Worm (Caenorhabditis elegans) whole organism, young adult: Measurements from ENCODE around the gene R11D1.12.

ENCODE experiments used
- Y53F4B.3 ChIP-seq: fragments of 200-800 bp; sonication (Bioruptor generic); IDR thresholded peaks from 2 replicates; pipeline ENCODE4 v1.3.6; 2022; ENCODE audit warnings: missing genetic modification reagents, missing genetic modification characterization, missing compliant biosample characterization
- ceh-58 ChIP-seq: fragments of 200-800 bp; sonication (Bioruptor generic); IDR thresholded peaks from 2 replicates; pipeline ENCODE4 v1.3.6; 2022; ENCODE audit warnings: missing genetic modification characterization, missing compliant biosample characterization
- die-1 ChIP-seq: sonication (generic microtip); optimal IDR thresholded peaks from 2 replicates; lab custom pipeline; 2016; ENCODE audit warnings: missing genotype, mild to moderate bottlenecking, missing genetic modification characterization, missing compliant biosample characterization
- efl-1 ChIP-seq: fragments of 150-350 bp; optimal IDR thresholded peaks from 2 replicates; lab custom pipeline; 2014; ENCODE audit warnings: missing biosample characterization, missing genetic modification reagents, missing genetic modification characterization
- madf-10 ChIP-seq: sonication (generic microtip); optimal IDR thresholded peaks from 2 replicates; lab custom pipeline; 2016; ENCODE audit warnings: mild to moderate bottlenecking, missing genetic modification characterization, missing compliant biosample characterization
- nhr-27 ChIP-seq: fragments of 200-800 bp; sonication (Bioruptor generic); optimal IDR thresholded peaks from 2 replicates; lab custom pipeline; 2018; ENCODE audit warnings: mild to moderate bottlenecking, missing genetic modification characterization, moderate library complexity, missing compliant biosample characterization
- unc-62 ChIP-seq: fragments of 150-350 bp; optimal IDR thresholded peaks from 2 replicates; lab custom pipeline; 2014; ENCODE audit warnings: missing biosample characterization, missing genetic modification reagents, missing genetic modification characterization
- ztf-6 ChIP-seq: fragments of 200-800 bp; sonication (Bioruptor generic); IDR thresholded peaks from 2 replicates; pipeline ENCODE4 v1.3.6; 2022; ENCODE audit warnings: missing genetic modification reagents, missing genetic modification characterization, missing compliant biosample characterization

DNA sequence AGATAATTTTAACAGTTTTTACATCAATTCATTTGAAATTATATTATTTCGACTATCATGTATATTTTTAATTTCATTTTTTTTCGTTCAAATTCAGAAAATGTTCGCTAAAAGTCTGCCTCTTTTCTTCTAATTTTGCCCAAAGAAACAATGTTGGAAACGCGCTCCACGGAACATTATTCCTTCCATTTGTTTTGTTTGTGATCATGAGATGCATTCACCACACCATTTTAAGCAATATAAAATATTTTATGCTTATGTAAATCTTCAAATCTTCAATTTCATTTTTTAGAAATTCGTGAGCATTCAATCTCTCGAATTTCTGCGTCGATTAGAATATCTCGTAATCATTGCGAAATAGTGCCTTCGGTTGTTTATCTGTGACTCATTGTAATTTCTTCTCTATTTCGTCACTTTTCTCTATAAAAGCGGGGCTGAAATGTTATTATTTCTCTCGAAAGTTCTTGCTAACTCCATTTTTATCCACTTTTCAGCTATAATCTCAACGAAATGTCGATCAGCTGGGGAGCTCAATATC, 28.4 kb downstream of the R11D1.12 start, which contains the start of gene istr-1:
- TF ChIP-seq ztf-6: no peak
- no peak for TF ChIP-seq unc-62 (GFP tag; lab: Kevin White, UChicago)
- no peak for TF ChIP-seq madf-10 (tag; lab: Kevin White, UChicago)
- no peak for TF ChIP-seq die-1
- TF ChIP-seq ceh-58: no peak
- no peak for TF ChIP-seq efl-1 (GFP tag; lab: Kevin White, UChicago)
- TF ChIP-seq Y53F4B.3 (GFP tag; lab: Robert Waterston, UW): no peak
- no peak for TF ChIP-seq nhr-27 (tag; lab: Kevin White, UChicago)
